Fruit fly (Drosophila melanogaster) whole organism, embryonic: ENCODE results near the gene raw.

ENCODE experiments used
- Blimp-1 ChIP-seq: fragments of 200-800 bp; sonication (Bioruptor generic); optimal IDR thresholded peaks from 3 replicates; lab custom pipeline; 2018; ENCODE audit warnings: missing biosample characterization, missing genetic modification characterization, mild to moderate bottlenecking, moderate library complexity, missing genetic modification reagents
- CG10267 ChIP-seq: fragments of 200-800 bp; sonication (Bioruptor generic); optimal IDR thresholded peaks from 2 replicates; lab custom pipeline; 2018; ENCODE audit warnings: missing biosample characterization, mild to moderate bottlenecking, missing genetic modification characterization, moderate library complexity
- CG10543 ChIP-seq: fragments of 200-800 bp; sonication (Bioruptor generic); optimal IDR thresholded peaks from 3 replicates; lab custom pipeline; 2017; ENCODE audit warnings: missing biosample characterization, mild to moderate bottlenecking, missing genetic modification characterization, moderate library complexity
- CG12155 ChIP-seq: fragments of 200-800 bp; sonication (Bioruptor generic); optimal IDR thresholded peaks from 3 replicates; lab custom pipeline; 2016; ENCODE audit warnings: missing biosample characterization, missing genetic modification characterization
- CG12769 ChIP-seq: fragments of 200-800 bp; sonication (Bioruptor generic); optimal IDR thresholded peaks from 2 replicates; lab custom pipeline; 2019; ENCODE audit warnings: missing biosample characterization, mild to moderate bottlenecking, missing genetic modification characterization, moderate library complexity
- CG13287 ChIP-seq: fragments of 200-800 bp; sonication (Bioruptor generic); IDR thresholded peaks from 2 replicates; pipeline ENCODE4 v1.3.6; 2022; ENCODE audit warnings: missing biosample characterization, missing genetic modification characterization; ENCODE audit not compliant: partially characterized antibody
- CG1647 ChIP-seq: fragments of 200-800 bp; sonication (Bioruptor generic); optimal IDR thresholded peaks from 3 replicates; lab custom pipeline; 2016; ENCODE audit warnings: missing biosample characterization, missing genetic modification characterization
- CG2199 ChIP-seq: fragments of 200-800 bp; sonication (Bioruptor generic); IDR thresholded peaks from 3 replicates; pipeline ENCODE4 v1.3.6; 2022; ENCODE audit warnings: missing biosample characterization, missing genetic modification characterization
- CG31388 ChIP-seq: fragments of 200-800 bp; sonication (Bioruptor generic); optimal IDR thresholded peaks from 2 replicates; lab custom pipeline; 2016; ENCODE audit warnings: missing biosample characterization, missing genetic modification characterization
- CG3407 ChIP-seq: fragments of 200-800 bp; sonication (Bioruptor generic); optimal IDR thresholded peaks from 2 replicates; lab custom pipeline; 2018; ENCODE audit warnings: missing biosample characterization, mild to moderate bottlenecking, missing genetic modification characterization
- CG34376 ChIP-seq: fragments of 200-800 bp; sonication (Bioruptor generic); optimal IDR thresholded peaks from 2 replicates; lab custom pipeline; 2018; ENCODE audit warnings: missing biosample characterization, mild to moderate bottlenecking, missing genetic modification characterization
- CG6683 ChIP-seq: fragments of 200-800 bp; sonication (Bioruptor generic); optimal IDR thresholded peaks from 2 replicates; lab custom pipeline; 2017; ENCODE audit warnings: missing biosample characterization, mild to moderate bottlenecking, missing genetic modification characterization, missing genetic modification reagents
- CG8478 ChIP-seq: fragments of >200 bp; optimal IDR thresholded peaks from 2 replicates; lab custom pipeline; 2018
- Camta ChIP-seq: fragments of 200-800 bp; sonication (Bioruptor generic); optimal IDR thresholded peaks from 2 replicates; lab custom pipeline; 2016; ENCODE audit warnings: missing biosample characterization, missing genetic modification characterization
- Dbx ChIP-seq: fragments of 200-800 bp; sonication (Bioruptor generic); IDR thresholded peaks from 3 replicates; pipeline ENCODE4 v1.3.6; 2022; ENCODE audit warnings: missing biosample characterization, missing genetic modification characterization
- Deaf1 ChIP-seq: fragments of 200-800 bp; optimal IDR thresholded peaks from 3 replicates; lab custom pipeline; 2019; ENCODE audit warnings: missing biosample characterization, mild to moderate bottlenecking, missing genetic modification characterization, moderate library complexity
- Fer1 ChIP-seq: fragments of 200-800 bp; sonication (Bioruptor generic); optimal IDR thresholded peaks from 2 replicates; lab custom pipeline; 2017; ENCODE audit warnings: missing biosample characterization, mild to moderate bottlenecking, missing genetic modification characterization
- GATAe ChIP-seq: fragments of 200-800 bp; sonication (Bioruptor generic); conservative IDR thresholded peaks from 2 replicates; pipeline ENCODE4 v1.3.6; 2022; ENCODE audit warnings: missing biosample characterization, missing genetic modification characterization
- Gsc ChIP-seq: fragments of 200-800 bp; sonication (Bioruptor generic); IDR thresholded peaks from 2 replicates; pipeline ENCODE4 v1.3.6; 2022; ENCODE audit warnings: missing biosample characterization, missing genetic modification characterization
- HLH3B ChIP-seq: fragments of 200-800 bp; sonication (Bioruptor generic); IDR thresholded peaks from 2 replicates; pipeline ENCODE4 v1.3.6; 2022; ENCODE audit warnings: missing biosample characterization, missing genetic modification characterization
- Hey ChIP-seq: fragments of 200-800 bp; sonication (Bioruptor generic); optimal IDR thresholded peaks from 3 replicates; lab custom pipeline; 2018; ENCODE audit warnings: missing biosample characterization, mild to moderate bottlenecking, missing genetic modification characterization
- MTF-1 ChIP-seq: fragments of 200-800 bp; sonication (Bioruptor generic); optimal IDR thresholded peaks from 2 replicates; lab custom pipeline; 2018; ENCODE audit warnings: missing biosample characterization, mild to moderate bottlenecking, missing genetic modification characterization, borderline replicate concordance
- Meics ChIP-seq: fragments of 200-800 bp; sonication (Bioruptor generic); optimal IDR thresholded peaks from 2 replicates; lab custom pipeline; 2017; ENCODE audit warnings: missing biosample characterization, mild to moderate bottlenecking, missing genetic modification characterization
- Opbp ChIP-seq: fragments of 200-800 bp; sonication (Bioruptor generic); IDR thresholded peaks from 3 replicates; pipeline ENCODE4 v1.3.6; 2022; ENCODE audit warnings: missing biosample characterization, missing genetic modification characterization; ENCODE audit not compliant: partially characterized antibody
- Rfx ChIP-seq: fragments of 200-800 bp; sonication (Bioruptor generic); IDR thresholded peaks from 2 replicates; pipeline ENCODE4 v1.3.6; 2022; ENCODE audit warnings: missing biosample characterization, missing genetic modification characterization
- Stat92E ChIP-seq, 3 experiments: fragments of >200 bp in 2 of 3; fragments of 200-800 bp in 1 of 3; sonication (Bioruptor generic) in 1 of 3; optimal IDR thresholded peaks; 2 replicates each; lab custom pipeline; 2017 to 2019; ENCODE audit warnings: missing biosample characterization in 3 of 3, missing genetic modification characterization in 3 of 3, mild to moderate bottlenecking in 1 of 3, moderate library complexity in 1 of 3
- ara ChIP-seq: fragments of 200-800 bp; sonication (Bioruptor generic); IDR thresholded peaks from 2 replicates; pipeline ENCODE4 v1.3.6; 2022; ENCODE audit warnings: missing biosample characterization, missing genetic modification characterization
- cwo ChIP-seq: fragments of 200-800 bp; sonication (Bioruptor generic); optimal IDR thresholded peaks from 3 replicates; lab custom pipeline; 2017; ENCODE audit warnings: missing biosample characterization, missing genetic modification characterization, mild to moderate bottlenecking, moderate library complexity, missing genetic modification reagents
- dpn ChIP-seq, 2 experiments: fragments of 200-800 bp; sonication (Bioruptor generic); optimal IDR thresholded peaks; 3 replicates each; lab custom pipeline; 2016; ENCODE audit warnings: missing biosample characterization in 2 of 2, missing genetic modification characterization in 2 of 2
- eve ChIP-seq, 2 experiments: fragments of >200 bp; optimal IDR thresholded peaks; 2 replicates each; lab custom pipeline; 2017; ENCODE audit warnings: missing biosample characterization in 2 of 2, missing genetic modification characterization in 2 of 2
- exex ChIP-seq: fragments of 200-800 bp; sonication (Bioruptor generic); optimal IDR thresholded peaks from 4 replicates; lab custom pipeline; 2018; ENCODE audit warnings: missing biosample characterization, mild to moderate bottlenecking, missing genetic modification characterization, moderate library complexity
- gcm ChIP-seq: fragments of 200-800 bp; sonication (Bioruptor generic); optimal IDR thresholded peaks from 2 replicates; lab custom pipeline; 2019; ENCODE audit warnings: missing biosample characterization, mild to moderate bottlenecking, missing genetic modification characterization, moderate library complexity
- kni ChIP-seq: fragments of 200-800 bp; sonication (Bioruptor generic); optimal IDR thresholded peaks from 3 replicates; lab custom pipeline; 2017; ENCODE audit warnings: mild to moderate bottlenecking, missing biosample characterization, missing genetic modification reagents, missing genetic modification characterization
- lab ChIP-seq: fragments of 200-800 bp; sonication (Bioruptor generic); optimal IDR thresholded peaks from 3 replicates; lab custom pipeline; 2017; ENCODE audit warnings: missing biosample characterization, missing genetic modification characterization, mild to moderate bottlenecking, moderate library complexity, missing genetic modification reagents
- lbe ChIP-seq: fragments of 200-800 bp; sonication (Bioruptor generic); optimal IDR thresholded peaks from 2 replicates; lab custom pipeline; 2016; ENCODE audit warnings: missing biosample characterization, mild to moderate bottlenecking, missing genetic modification characterization
- mirr ChIP-seq: fragments of 200-800 bp; sonication (Bioruptor generic); optimal IDR thresholded peaks from 3 replicates; lab custom pipeline; 2018; ENCODE audit warnings: missing biosample characterization, mild to moderate bottlenecking, missing genetic modification characterization
- nmo ChIP-seq: fragments of 200-800 bp; sonication (Bioruptor generic); optimal IDR thresholded peaks from 2 replicates; lab custom pipeline; 2018; ENCODE audit warnings: missing biosample characterization, mild to moderate bottlenecking, missing genetic modification characterization, moderate library complexity
- onecut ChIP-seq: fragments of 200-800 bp; sonication (Bioruptor generic); IDR thresholded peaks from 2 replicates; pipeline ENCODE4 v1.3.6; 2022; ENCODE audit warnings: missing biosample characterization, missing genetic modification characterization
- otp ChIP-seq: fragments of 200-800 bp; sonication (Bioruptor generic); IDR thresholded peaks from 3 replicates; pipeline ENCODE4, ENCODE4 v1.3.6; 2022; ENCODE audit warnings: missing biosample characterization, missing genetic modification characterization
- pum ChIP-seq: fragments of 200-800 bp; sonication (Bioruptor generic); optimal IDR thresholded peaks from 2 replicates; lab custom pipeline; 2016; ENCODE audit warnings: missing biosample characterization, missing genetic modification characterization
- scrt ChIP-seq: fragments of 200-800 bp; sonication (Bioruptor generic); optimal IDR thresholded peaks from 2 replicates; lab custom pipeline; 2018; ENCODE audit warnings: missing biosample characterization, mild to moderate bottlenecking, missing genetic modification characterization, moderate library complexity
- sd ChIP-seq: fragments of 200-800 bp; sonication (Bioruptor generic); optimal IDR thresholded peaks from 3 replicates; lab custom pipeline; 2018; ENCODE audit warnings: missing biosample characterization, mild to moderate bottlenecking, missing genetic modification characterization, moderate library complexity
- sr ChIP-seq: fragments of 200-800 bp; sonication (Bioruptor generic); IDR thresholded peaks from 3 replicates; pipeline ENCODE4 v1.3.6; 2022; ENCODE audit warnings: missing biosample characterization, missing genetic modification characterization
- stc ChIP-seq: fragments of 200-800 bp; sonication (Bioruptor generic); IDR thresholded peaks from 2 replicates; pipeline ENCODE4 v1.3.6; 2022; ENCODE audit warnings: missing biosample characterization, missing genetic modification characterization
- sug ChIP-seq: fragments of 200-800 bp; optimal IDR thresholded peaks from 2 replicates; lab custom pipeline; 2019; ENCODE audit warnings: missing biosample characterization, mild to moderate bottlenecking, missing genetic modification characterization, moderate library complexity
- tna ChIP-seq: fragments of 200-800 bp; sonication (Bioruptor generic); IDR thresholded peaks from 2 replicates; pipeline ENCODE4 v1.3.6; 2022; ENCODE audit warnings: missing biosample characterization, missing genetic modification characterization; ENCODE audit not compliant: partially characterized antibody
- vnd ChIP-seq: fragments of 200-800 bp; sonication (Bioruptor generic); IDR thresholded peaks from 3 replicates; pipeline ENCODE4 v1.3.6; 2022; ENCODE audit warnings: missing biosample characterization, missing genetic modification characterization; ENCODE audit not compliant: partially characterized antibody

Gene raw

DNA sequence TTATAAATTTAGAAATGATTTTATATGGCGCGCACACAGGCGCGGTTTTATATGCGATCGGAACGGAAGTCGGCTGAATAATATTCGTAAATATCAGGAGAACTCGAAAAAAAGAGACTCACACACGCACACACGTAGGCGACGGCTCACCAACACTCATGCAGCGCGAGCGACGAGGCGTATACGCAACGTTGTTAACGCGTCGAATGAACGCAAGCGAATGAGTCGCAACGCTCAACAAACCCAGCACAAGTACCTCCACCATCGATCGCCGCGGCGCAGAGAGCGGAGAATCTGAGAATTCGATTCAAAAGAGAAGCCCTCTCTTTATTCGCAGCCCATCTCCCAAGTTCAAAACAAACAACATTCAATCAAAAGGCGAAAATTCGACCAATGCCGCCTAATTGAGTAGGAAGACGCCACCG, 4.9 kb downstream of the raw start (continued):
- TF ChIP-seq scrt (GFP tag; lab: Kevin White, UChicago) (peak; percentile 52), nmo (GFP tag; lab: Kevin White, UChicago) (no peak), CG8478 (no peak), otp (GFP tag; lab: Robert Waterston, UW) (no peak; the same call in 2 of the 3 replicates), CG12155 (no peak), dpn (GFP tag; optimal IDR thresholded peaks at IDR 0.05; lab: Kevin White, UChicago) (peak; percentile 11 to 39), Stat92E (GFP tag; optimal IDR thresholded peaks at IDR 0.05; lab: Kevin White, UChicago) (peak in 1 of 3 experiments; percentile 20), CG13287 (GFP tag; lab: Robert Waterston, UW) (peak; percentile 60; the same call in 1 of the 2 replicates), gcm (GFP tag; lab: Kevin White, UChicago) (no peak), vnd (GFP tag; lab: Robert Waterston, UW) (no peak), CG31388 (GFP tag; lab: Kevin White, UChicago) (no peak), tna (GFP tag; lab: Robert Waterston, UW) (peak; percentile 71)

DNA sequence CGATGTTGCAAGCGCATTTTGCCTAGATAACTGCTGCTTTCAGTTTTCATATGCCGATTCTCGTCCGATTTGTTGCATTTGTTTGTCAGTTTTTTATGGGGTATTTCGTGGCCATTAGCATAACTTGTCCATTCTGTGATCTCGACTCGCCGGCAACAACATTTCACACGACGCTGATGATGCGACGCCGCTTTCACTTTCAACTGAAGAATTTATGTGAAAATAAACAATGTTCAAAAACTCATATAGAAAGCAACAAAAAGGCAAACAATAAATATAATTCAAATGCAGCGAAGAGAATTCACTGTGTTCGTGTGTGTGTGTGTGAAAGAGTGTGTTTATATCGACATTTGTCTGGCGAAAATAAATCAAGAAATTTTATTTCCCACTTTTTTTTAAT, 5.5 kb downstream of the raw start:
- no peak for TF ChIP-seq CG1647 (GFP tag; lab: Kevin White, UChicago)
- TF ChIP-seq Gsc = no peak
- no peak for TF ChIP-seq kni (GFP tag; lab: Kevin White, UChicago)
- TF ChIP-seq ara (GFP tag; lab: Robert Waterston, UW) = 0 out of 2 replicates have a peak, but pooled peaks have one; percentile 24
- peak; percentile 95 for TF ChIP-seq Blimp-1 (GFP tag; lab: Kevin White, UChicago)
- TF ChIP-seq eve (GFP tag; optimal IDR thresholded peaks at IDR 0.05; lab: Kevin White, UChicago) = peak in 1 of 2 experiments; percentile 74

DNA sequence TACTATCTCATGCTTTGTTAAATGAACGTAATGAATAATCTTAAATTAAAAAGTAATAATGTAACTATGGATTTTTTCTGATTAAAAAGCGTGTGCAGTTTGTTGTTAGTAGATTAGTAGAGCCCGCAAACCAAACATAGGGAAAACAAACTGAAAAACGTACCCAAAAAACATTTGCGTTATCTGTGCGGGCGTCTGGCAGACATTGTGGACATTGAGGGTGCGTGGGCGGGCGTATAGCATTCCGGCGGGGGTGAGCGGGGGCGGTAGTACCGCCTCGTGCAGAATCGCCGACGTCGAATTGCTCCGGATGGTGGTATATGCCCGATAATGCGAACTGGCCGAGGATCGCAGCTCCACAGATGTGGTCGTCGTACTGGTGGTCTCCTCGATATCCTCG, 6.2 kb downstream of the raw start:
- peak; percentile 78 for TF ChIP-seq sug
- no peak for TF ChIP-seq onecut
- TF ChIP-seq Hey (tag; lab: Kevin White, UChicago) = peak; percentile 32
- TF ChIP-seq Opbp (GFP tag; lab: Robert Waterston, UW) = no peak
- no peak for TF ChIP-seq MTF-1 (GFP tag; lab: Kevin White, UChicago)
- no peak for TF ChIP-seq CG3407 (GFP tag; lab: Kevin White, UChicago)
- peak; percentile 32; the same call in 1 of the 2 replicates for TF ChIP-seq Rfx
- no peak for TF ChIP-seq CG6683 (GFP tag; lab: Kevin White, UChicago)
- no peak for TF ChIP-seq Dbx
- peak; percentile 61; the same call in 1 of the 3 replicates for TF ChIP-seq CG2199 (GFP tag; lab: Robert Waterston, UW)
- peak; percentile 9 for TF ChIP-seq cwo (GFP tag; lab: Kevin White, UChicago)
- TF ChIP-seq stc (GFP tag; lab: Robert Waterston, UW) = 0 out of 2 replicates have a peak, but pooled peaks have one; percentile 18
- TF ChIP-seq Deaf1 (tag; lab: Kevin White, UChicago) = peak; percentile 10
- peak; percentile 34 for TF ChIP-seq lab (GFP tag; lab: Kevin White, UChicago)
- no peak for TF ChIP-seq lbe
- peak; percentile 58 for TF ChIP-seq mirr (GFP tag; lab: Kevin White, UChicago)
- peak; percentile 68 for TF ChIP-seq CG10543
- TF ChIP-seq CG10267 (tag; lab: Kevin White, UChicago) = no peak
- TF ChIP-seq sr = peak; percentile 98
- TF ChIP-seq Camta (GFP tag; lab: Kevin White, UChicago) = no peak
- TF ChIP-seq pum = no peak
- peak; percentile 28 for TF ChIP-seq CG12769 (tag; lab: Kevin White, UChicago)
- peak; percentile 80 for TF ChIP-seq sd (tag; lab: Kevin White, UChicago)
- TF ChIP-seq Fer1 (GFP tag; lab: Kevin White, UChicago) = peak; percentile 13
- peak; percentile 17; the same call in 1 of the 2 replicates for TF ChIP-seq HLH3B (GFP tag; lab: Robert Waterston, UW)
- TF ChIP-seq CG34376 (GFP tag; lab: Kevin White, UChicago) = peak; percentile 38
- peak; percentile 68 for TF ChIP-seq exex (tag; lab: Kevin White, UChicago)
- TF ChIP-seq GATAe (GFP tag; lab: Robert Waterston, UW) = peak; percentile 32; the same call in 1 of the 2 replicates
- TF ChIP-seq Meics (GFP tag; lab: Kevin White, UChicago) = peak; percentile 5
